Fruit fly (Drosophila melanogaster) S2 (cell line): ENCODE measurements around the gene Rdh.

ENCODE experiments used
- CG8478 ChIP-seq: fragments of >200 bp; optimal IDR thresholded peaks from 2 replicates; lab custom pipeline; 2018
- CTCF ChIP-seq, 2 experiments: fragments of >200 bp; optimal IDR thresholded peaks; 2 replicates each; lab custom pipeline; 2018

- TF ChIP-seq CG8478 (lab: Kevin White, UChicago) = no peak
- TF ChIP-seq CTCF (optimal IDR thresholded peaks at IDR 0.05; lab: Kevin White, UChicago) = no peak
These were observed 200 bp downstream of the Rdh start for dm6 chr3L:3825485-3825813.
